Fruit fly (Drosophila melanogaster) whole organism, wandering third instar larva: ENCODE results near the gene Dbp21E2.

Experiments used
- Abd-B ChIP-seq: fragments of >200 bp; optimal IDR thresholded peaks from 2 replicates; lab custom pipeline; 2017; ENCODE audit warnings: missing biosample characterization, missing genetic modification characterization
- CG32264 ChIP-seq: fragments of 200-800 bp; sonication (Bioruptor generic); optimal IDR thresholded peaks from 2 replicates; lab custom pipeline; 2016; ENCODE audit warnings: missing biosample characterization, missing genetic modification characterization
- CG9705 ChIP-seq: fragments of 200-800 bp; sonication (Bioruptor generic); optimal IDR thresholded peaks from 2 replicates; lab custom pipeline; 2018; ENCODE audit warnings: missing biosample characterization, mild to moderate bottlenecking, missing genetic modification characterization
- CrebA ChIP-seq: fragments of 200-800 bp; sonication (Bioruptor generic); optimal IDR thresholded peaks from 2 replicates; lab custom pipeline; 2016; ENCODE audit warnings: missing biosample characterization, mild to moderate bottlenecking, missing genetic modification characterization, borderline replicate concordance
- Dfd ChIP-seq: fragments of >200 bp; optimal IDR thresholded peaks from 2 replicates; lab custom pipeline; 2017; ENCODE audit warnings: missing biosample characterization, missing genetic modification characterization
- Dif ChIP-seq: fragments of 200-275, 200-300 bp; sonication (Bioruptor generic); optimal IDR thresholded peaks from 2 replicates; lab custom pipeline; 2018; ENCODE audit warnings: missing biosample characterization, missing genetic modification characterization; ENCODE audit not compliant: partially characterized antibody
- GATAd ChIP-seq: sonication (Bioruptor generic); optimal IDR thresholded peaks from 2 replicates; lab custom pipeline; 2016; ENCODE audit warnings: missing biosample characterization, missing genetic modification characterization
- HLH106 ChIP-seq: fragments of 200-800 bp; optimal IDR thresholded peaks from 3 replicates; lab custom pipeline; 2019; ENCODE audit warnings: missing biosample characterization, mild to moderate bottlenecking, missing genetic modification characterization, moderate library complexity
- Hnf4 ChIP-seq: fragments of 200-800 bp; sonication (Bioruptor generic); optimal IDR thresholded peaks from 2 replicates; lab custom pipeline; 2016; ENCODE audit warnings: missing biosample characterization, mild to moderate bottlenecking, missing genetic modification characterization
- Hr78 ChIP-seq: fragments of >200 bp; optimal IDR thresholded peaks from 2 replicates; lab custom pipeline; 2017; ENCODE audit warnings: missing biosample characterization, missing genetic modification characterization
- Hr83 ChIP-seq: fragments of 200-300 bp; sonication (Bioruptor generic); optimal IDR thresholded peaks from 2 replicates; lab custom pipeline; 2016; ENCODE audit warnings: missing biosample characterization, mild to moderate bottlenecking, missing genetic modification characterization, moderate library complexity; ENCODE audit not compliant: poor library complexity, severe bottlenecking
- Jra ChIP-seq: sonication (Bioruptor generic); optimal IDR thresholded peaks from 2 replicates; lab custom pipeline; 2016; ENCODE audit warnings: missing biosample characterization, missing genetic modification characterization
- Mio ChIP-seq: sonication (Bioruptor generic); optimal IDR thresholded peaks from 2 replicates; lab custom pipeline; 2016; ENCODE audit warnings: missing biosample characterization, missing genetic modification characterization
- Myc ChIP-seq: fragments of >200 bp; optimal IDR thresholded peaks from 2 replicates; lab custom pipeline; 2017
- N ChIP-seq: fragments of >200 bp; optimal IDR thresholded peaks from 2 replicates; lab custom pipeline; 2018; ENCODE audit warnings: missing biosample characterization, missing external identifiers, missing genetic modification characterization
- OdsH ChIP-seq: fragments of 200-800 bp; sonication (Bioruptor generic); optimal IDR thresholded peaks from 2 replicates; lab custom pipeline; 2016; ENCODE audit warnings: missing biosample characterization, mild to moderate bottlenecking, missing genetic modification characterization
- Rel ChIP-seq, 2 experiments: fragments of 200-800 bp; sonication (Bioruptor generic) in 1 of 2; optimal IDR thresholded peaks; 2 replicates in 1 of 2; 3 replicates in 1 of 2; lab custom pipeline; 2016 to 2019; ENCODE audit warnings: mild to moderate bottlenecking in 2 of 2, missing biosample characterization in 2 of 2, missing genetic modification characterization in 2 of 2, moderate library complexity in 1 of 2
- Sp1 ChIP-seq: fragments of 200-800 bp; sonication (Bioruptor generic); optimal IDR thresholded peaks from 3 replicates; lab custom pipeline; 2019; ENCODE audit warnings: missing biosample characterization, mild to moderate bottlenecking, missing genetic modification characterization, moderate library complexity
- Vsx2 ChIP-seq: fragments of 200-300, 225-300 bp; sonication (Bioruptor generic); optimal IDR thresholded peaks from 2 replicates; lab custom pipeline; 2018; ENCODE audit warnings: missing biosample characterization, missing genetic modification characterization; ENCODE audit not compliant: partially characterized antibody
- br ChIP-seq: fragments of 200-800 bp; sonication (Bioruptor generic); optimal IDR thresholded peaks from 2 replicates; lab custom pipeline; 2016; ENCODE audit warnings: missing biosample characterization, missing genetic modification characterization
- brk ChIP-seq: fragments of 200-800 bp; sonication (Bioruptor generic); optimal IDR thresholded peaks from 2 replicates; lab custom pipeline; 2016; ENCODE audit warnings: missing biosample characterization, mild to moderate bottlenecking, missing genetic modification characterization
- dl ChIP-seq, 2 experiments: fragments of 175-275, 200-275 bp in 1 of 2; fragments of 200-275 bp in 1 of 2; sonication (Bioruptor generic); optimal IDR thresholded peaks; lab custom pipeline; 2018; ENCODE audit warnings: mild to moderate bottlenecking in 2 of 2, missing biosample characterization in 2 of 2, missing genetic modification characterization in 2 of 2, moderate library complexity in 2 of 2; ENCODE audit not compliant: partially characterized antibody in 2 of 2, insufficient read depth in 1 of 2
- dmrt93B ChIP-seq: fragments of 200-800 bp; sonication (Bioruptor generic); optimal IDR thresholded peaks from 2 replicates; lab custom pipeline; 2018; ENCODE audit warnings: missing biosample characterization, mild to moderate bottlenecking, missing genetic modification characterization
- dsf ChIP-seq: sonication (Bioruptor generic); optimal IDR thresholded peaks from 2 replicates; lab custom pipeline; 2016; ENCODE audit warnings: missing biosample characterization, missing genetic modification characterization, borderline replicate concordance
- ey ChIP-seq: fragments of 200-800 bp; sonication (Bioruptor generic); optimal IDR thresholded peaks from 2 replicates; lab custom pipeline; 2016; ENCODE audit warnings: missing biosample characterization, missing genetic modification characterization
- foxo ChIP-seq, 2 experiments: fragments of 200-800 bp; sonication (Bioruptor generic); optimal IDR thresholded peaks; 2 replicates in 1 of 2; 3 replicates in 1 of 2; lab custom pipeline; 2016 to 2017; ENCODE audit warnings: missing biosample characterization in 2 of 2, missing genetic modification characterization in 2 of 2
- fru ChIP-seq: fragments of 200-800 bp; sonication (Bioruptor generic); optimal IDR thresholded peaks from 3 replicates; lab custom pipeline; 2016; ENCODE audit warnings: missing biosample characterization, mild to moderate bottlenecking, missing genetic modification characterization
- h ChIP-seq: fragments of 200-800 bp; sonication (Bioruptor generic); optimal IDR thresholded peaks from 3 replicates; lab custom pipeline; 2016; ENCODE audit warnings: missing biosample characterization, mild to moderate bottlenecking, missing genetic modification characterization
- jim ChIP-seq: fragments of 175-275, 200-325 bp; sonication (Bioruptor generic); optimal IDR thresholded peaks from 2 replicates; lab custom pipeline; 2016; ENCODE audit warnings: missing biosample characterization, mild to moderate bottlenecking, missing genetic modification characterization
- lola ChIP-seq: fragments of >200 bp; optimal IDR thresholded peaks from 2 replicates; lab custom pipeline; 2017; ENCODE audit warnings: missing biosample characterization, missing genetic modification characterization
- pan ChIP-seq: fragments of >200 bp; optimal IDR thresholded peaks from 2 replicates; lab custom pipeline; 2017
- psq ChIP-seq: fragments of 200-800 bp; sonication (Bioruptor generic); optimal IDR thresholded peaks from 3 replicates; lab custom pipeline; 2017; ENCODE audit warnings: missing biosample characterization, mild to moderate bottlenecking, missing genetic modification characterization, moderate library complexity
- rgr ChIP-seq: fragments of 200-800 bp; sonication (Bioruptor generic); optimal IDR thresholded peaks from 3 replicates; lab custom pipeline; 2016; ENCODE audit warnings: missing biosample characterization, mild to moderate bottlenecking, missing genetic modification characterization
- sage ChIP-seq: fragments of 200-800 bp; sonication (Bioruptor generic); optimal IDR thresholded peaks from 2 replicates; lab custom pipeline; 2016; ENCODE audit warnings: missing biosample characterization, mild to moderate bottlenecking, missing genetic modification characterization
- sv ChIP-seq: fragments of 200-800 bp; sonication (Bioruptor generic); optimal IDR thresholded peaks from 3 replicates; lab custom pipeline; 2016; ENCODE audit warnings: missing biosample characterization, missing genetic modification characterization
- tai ChIP-seq: sonication (Bioruptor generic); optimal IDR thresholded peaks from 2 replicates; lab custom pipeline; 2016; ENCODE audit warnings: missing biosample characterization, missing genetic modification characterization
- usp ChIP-seq: fragments of >200 bp; optimal IDR thresholded peaks from 2 replicates; lab custom pipeline; 2017; ENCODE audit warnings: missing biosample characterization, missing genetic modification characterization
- woc ChIP-seq: sonication (Bioruptor generic); optimal IDR thresholded peaks from 2 replicates; lab custom pipeline; 2016; ENCODE audit warnings: missing biosample characterization, mild to moderate bottlenecking, missing genetic modification characterization

Dbp21E2 gene

DNA sequence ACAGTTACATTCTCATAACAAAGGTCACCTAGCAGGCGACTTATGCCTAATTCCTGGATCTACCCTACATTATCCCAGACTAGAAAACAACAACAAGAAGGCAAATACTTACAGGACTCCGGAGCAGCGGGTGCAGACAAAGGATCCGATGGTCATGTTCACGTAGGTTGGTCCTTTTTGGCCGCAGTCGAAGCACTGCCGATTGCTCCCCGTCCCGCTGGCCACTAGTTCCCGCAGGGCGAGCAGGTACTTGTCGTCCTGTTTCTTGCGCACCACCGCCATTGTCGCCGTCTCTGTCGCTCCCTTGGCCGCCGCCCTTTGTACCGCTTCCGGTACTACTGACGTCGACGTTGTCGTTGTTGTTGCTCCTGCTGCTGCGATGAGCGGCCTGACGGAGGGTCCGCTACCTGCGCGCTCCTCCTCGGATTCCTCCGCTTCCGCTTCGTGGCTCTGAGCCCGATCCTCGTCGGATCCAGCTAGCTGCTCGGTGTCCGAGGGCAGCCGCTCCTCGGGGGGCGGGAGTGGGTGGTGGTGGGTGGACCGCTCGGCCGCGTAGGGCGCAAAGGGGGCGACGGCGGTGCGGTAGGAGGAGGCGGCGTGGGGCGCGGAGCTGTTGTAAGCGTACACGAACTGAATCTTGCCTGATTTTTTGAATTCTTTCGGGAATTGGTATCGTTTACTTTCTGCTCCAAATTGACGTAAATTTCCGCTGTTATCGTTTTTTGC is 38.6 kb downstream of the Dbp21E2 start:
- TF ChIP-seq Dfd (GFP tag; lab: Kevin White, UChicago) (peak; percentile 96), GATAd (GFP tag; lab: Kevin White, UChicago) (no peak)

- peak; percentile 55 for TF ChIP-seq br (GFP tag; lab: Kevin White, UChicago)
- TF ChIP-seq Hr83 (GFP tag; lab: Kevin White, UChicago): peak; percentile 55
- TF ChIP-seq psq (GFP tag; lab: Kevin White, UChicago): peak; percentile 75
- TF ChIP-seq Myc (lab: Kevin White, UChicago): peak; percentile 5
- TF ChIP-seq Sp1 (GFP tag; lab: Kevin White, UChicago): peak; percentile 68
- TF ChIP-seq HLH106: no peak
- TF ChIP-seq rgr (GFP tag; lab: Kevin White, UChicago): peak; percentile 20
- TF ChIP-seq dl (GFP tag; optimal IDR thresholded peaks at IDR 0.05; lab: Kevin White, UChicago; ENCODE audit: insufficient read depth in 1 of 2, partially characterized antibody in 2 of 2): no peak
- no peak for TF ChIP-seq brk (GFP tag; lab: Kevin White, UChicago)
- no peak for TF ChIP-seq OdsH
- peak; percentile 1 for TF ChIP-seq dsf (GFP tag; lab: Kevin White, UChicago)
- peak; percentile 46 for TF ChIP-seq h (GFP tag; lab: Kevin White, UChicago)
- TF ChIP-seq sv (GFP tag; lab: Kevin White, UChicago): no peak
- peak; percentile 36 for TF ChIP-seq Jra
- peak; percentile 17 for TF ChIP-seq Dif (GFP tag; lab: Kevin White, UChicago)
- no peak for TF ChIP-seq sage
- peak; percentile 61 for TF ChIP-seq jim
- TF ChIP-seq foxo (GFP tag; optimal IDR thresholded peaks at IDR 0.05; lab: Kevin White, UChicago): peak in 1 of 2 experiments; percentile 14
- no peak for TF ChIP-seq Dfd (GFP tag; lab: Kevin White, UChicago)
- TF ChIP-seq fru: peak; percentile 8
- TF ChIP-seq CG32264 (GFP tag; lab: Kevin White, UChicago): no peak
- TF ChIP-seq Hnf4 (GFP tag; lab: Kevin White, UChicago): peak; percentile 41
- no peak for TF ChIP-seq Rel (GFP tag; optimal IDR thresholded peaks at IDR 0.05; lab: Kevin White, UChicago)
- peak; percentile 26 for TF ChIP-seq Rel (tag; optimal IDR thresholded peaks at IDR 0.05; lab: Kevin White, UChicago)
- no peak for TF ChIP-seq dmrt93B
Observed at dm6 chr2L:850727-851257, 39.4 kb downstream of the Dbp21E2 start, which contains the start of gene drongo. Gene drongo, minus strand, starts transcription at chr2L:851071.

dm6 chr2L:852647-853111 is 41.3 kb downstream of the Dbp21E2 start, which contains the start of the genes CG4291 and kraken:
Gene CG4291, minus strand, starts transcription at chr2L:852730.
Gene kraken, plus strand, starts transcription at chr2L:852768.
- TF ChIP-seq lola (no peak), Abd-B (GFP tag; lab: Kevin White, UChicago) (no peak), Myc (lab: Kevin White, UChicago) (peak; percentile 96), usp (GFP tag; lab: Kevin White, UChicago) (no peak), HLH106 (peak; percentile 51), Vsx2 (no peak), Rel (GFP tag; optimal IDR thresholded peaks at IDR 0.05; lab: Kevin White, UChicago) (no peak), Rel (tag; optimal IDR thresholded peaks at IDR 0.05; lab: Kevin White, UChicago) (peak; percentile 43), rgr (GFP tag; lab: Kevin White, UChicago) (peak; percentile 66), sage (no peak), CG9705 (GFP tag; lab: Kevin White, UChicago) (peak; percentile 45), Mio (GFP tag; lab: Kevin White, UChicago) (no peak), pan (lab: Kevin White, UChicago) (no peak), dmrt93B (no peak), GATAd (GFP tag; lab: Kevin White, UChicago) (no peak), Hr78 (GFP tag; lab: Kevin White, UChicago) (no peak), ey (peak; percentile 36), br (GFP tag; lab: Kevin White, UChicago) (peak; percentile 43), tai (GFP tag; lab: Kevin White, UChicago) (no peak), woc (peak; percentile 26), h (GFP tag; lab: Kevin White, UChicago) (peak; percentile 74), dsf (GFP tag; lab: Kevin White, UChicago) (no peak), foxo (GFP tag; optimal IDR thresholded peaks at IDR 0.05; lab: Kevin White, UChicago) (peak in 1 of 2 experiments; percentile 61), fru (peak; percentile 15), Sp1 (GFP tag; lab: Kevin White, UChicago) (peak; percentile 49), sv (GFP tag; lab: Kevin White, UChicago) (peak; percentile 59), Dif (GFP tag; lab: Kevin White, UChicago) (no peak), CrebA (GFP tag; lab: Kevin White, UChicago) (no peak), Dfd (GFP tag; lab: Kevin White, UChicago) (no peak), psq (GFP tag; lab: Kevin White, UChicago) (peak; percentile 35), N (GFP tag; lab: Kevin White, UChicago) (no peak), Hr83 (GFP tag; lab: Kevin White, UChicago) (peak; percentile 60), jim (no peak), Hnf4 (GFP tag; lab: Kevin White, UChicago) (peak; percentile 70), Jra (no peak), brk (GFP tag; lab: Kevin White, UChicago) (no peak), dl (GFP tag; optimal IDR thresholded peaks at IDR 0.05; lab: Kevin White, UChicago; ENCODE audit: insufficient read depth in 1 of 2, partially characterized antibody in 2 of 2) (no peak), OdsH (peak; percentile 23)
